Fruit fly (Drosophila melanogaster) whole organism, embryonic: Measurements from ENCODE around the gene SerRS.
A peak's percentile ranks its signal among the peaks of the same experiment; 100 is the strongest.

Experiments used
- B-H2 ChIP-seq: fragments of 200-800 bp; sonication (Bioruptor generic); optimal IDR thresholded peaks from 2 replicates; lab custom pipeline; 2018; ENCODE audit warnings: missing biosample characterization, mild to moderate bottlenecking, missing genetic modification characterization
- CG10462 ChIP-seq: fragments of 200-800 bp; sonication (Bioruptor generic); optimal IDR thresholded peaks from 2 replicates; lab custom pipeline; 2016; ENCODE audit warnings: missing biosample characterization, missing genetic modification characterization
- CG13624 ChIP-seq: fragments of 200-800 bp; sonication (Bioruptor generic); optimal IDR thresholded peaks from 2 replicates; lab custom pipeline; 2016; ENCODE audit warnings: missing biosample characterization, missing genetic modification characterization
- CG13894 ChIP-seq: fragments of 200-800 bp; sonication (Bioruptor generic); optimal IDR thresholded peaks from 3 replicates; lab custom pipeline; 2018; ENCODE audit warnings: missing biosample characterization, mild to moderate bottlenecking, missing genetic modification characterization, moderate library complexity
- CG1647 ChIP-seq: fragments of 200-800 bp; sonication (Bioruptor generic); optimal IDR thresholded peaks from 3 replicates; lab custom pipeline; 2016; ENCODE audit warnings: missing biosample characterization, missing genetic modification characterization
- CG17385 ChIP-seq: fragments of 200-800 bp; sonication (Bioruptor generic); optimal IDR thresholded peaks from 3 replicates; lab custom pipeline; 2018; ENCODE audit warnings: missing biosample characterization, mild to moderate bottlenecking, missing genetic modification characterization
- CG18619 ChIP-seq: fragments of 200-800 bp; sonication (Bioruptor generic); optimal IDR thresholded peaks from 3 replicates; lab custom pipeline; 2017; ENCODE audit warnings: missing biosample characterization, mild to moderate bottlenecking, missing genetic modification characterization
- CG2120 ChIP-seq: fragments of 200-800 bp; sonication (Bioruptor generic); optimal IDR thresholded peaks from 3 replicates; lab custom pipeline; 2016; ENCODE audit warnings: missing biosample characterization, missing genetic modification characterization
- CG3281 ChIP-seq: fragments of 200-800 bp; sonication (Bioruptor generic); optimal IDR thresholded peaks from 3 replicates; lab custom pipeline; 2017; ENCODE audit warnings: missing biosample characterization, mild to moderate bottlenecking, missing genetic modification characterization
- CG42726 ChIP-seq: fragments of 200-800 bp; sonication (Bioruptor generic); IDR thresholded peaks from 2 replicates; pipeline ENCODE4 v1.3.6; 2022; ENCODE audit warnings: missing biosample characterization, missing genetic modification characterization; ENCODE audit not compliant: partially characterized antibody
- CG4854 ChIP-seq: fragments of 200-800 bp; sonication (Bioruptor generic); optimal IDR thresholded peaks from 2 replicates; lab custom pipeline; 2016; ENCODE audit warnings: missing biosample characterization, missing genetic modification characterization, inconsistent platforms
- CG5180 ChIP-seq: fragments of 200-800 bp; sonication (Bioruptor generic); optimal IDR thresholded peaks from 3 replicates; lab custom pipeline; 2017; ENCODE audit warnings: missing biosample characterization, missing genetic modification characterization, mild to moderate bottlenecking, moderate library complexity, missing genetic modification reagents
- CG6854 ChIP-seq: fragments of 200-800 bp; sonication (Bioruptor generic); optimal IDR thresholded peaks from 3 replicates; lab custom pipeline; 2017; ENCODE audit warnings: missing biosample characterization, mild to moderate bottlenecking, missing genetic modification characterization
- CG7271 ChIP-seq: fragments of 200-800 bp; sonication (Bioruptor generic); optimal IDR thresholded peaks from 2 replicates; lab custom pipeline; 2018; ENCODE audit warnings: missing biosample characterization, mild to moderate bottlenecking, missing genetic modification characterization, moderate library complexity
- CG7928 ChIP-seq: fragments of 200-800 bp; sonication (Bioruptor generic); optimal IDR thresholded peaks from 2 replicates; lab custom pipeline; 2017; ENCODE audit warnings: missing biosample characterization, mild to moderate bottlenecking, missing genetic modification characterization
- CG8089 ChIP-seq: fragments of 200-800 bp; sonication (Bioruptor generic); optimal IDR thresholded peaks from 3 replicates; lab custom pipeline; 2016; ENCODE audit warnings: missing biosample characterization, missing genetic modification characterization
- CG8281 ChIP-seq: fragments of 200-800 bp; sonication (Bioruptor generic); optimal IDR thresholded peaks from 2 replicates; lab custom pipeline; 2018; ENCODE audit warnings: missing biosample characterization, mild to moderate bottlenecking, missing genetic modification characterization, moderate library complexity
- CG9932 ChIP-seq: fragments of 200-800 bp; sonication (Bioruptor generic); IDR thresholded peaks from 2 replicates; pipeline ENCODE4 v1.3.6; 2022; ENCODE audit warnings: missing biosample characterization, missing genetic modification characterization
- CoRest ChIP-seq: fragments of 200-800 bp; sonication (Bioruptor generic); optimal IDR thresholded peaks from 3 replicates; lab custom pipeline; 2018; ENCODE audit warnings: missing biosample characterization, mild to moderate bottlenecking, missing genetic modification characterization, moderate library complexity
- Dek ChIP-seq: fragments of 200-800 bp; sonication (Bioruptor generic); optimal IDR thresholded peaks from 3 replicates; lab custom pipeline; 2019; ENCODE audit warnings: missing biosample characterization, mild to moderate bottlenecking, missing genetic modification characterization, moderate library complexity
- Dip3 ChIP-seq: fragments of 200-800 bp; sonication (Bioruptor generic); optimal IDR thresholded peaks from 3 replicates; lab custom pipeline; 2016; ENCODE audit warnings: missing biosample characterization, missing genetic modification characterization
- Dp ChIP-seq: fragments of 200-800 bp; sonication (Bioruptor generic); optimal IDR thresholded peaks from 2 replicates; lab custom pipeline; 2018; ENCODE audit warnings: missing biosample characterization, mild to moderate bottlenecking, missing genetic modification characterization, moderate library complexity
- E2f2 ChIP-seq: fragments of 200-800 bp; sonication (Bioruptor generic); IDR thresholded peaks from 2 replicates; pipeline ENCODE4 v1.3.6; 2022; ENCODE audit warnings: missing biosample characterization, missing genetic modification characterization
- Fer1 ChIP-seq: fragments of 200-800 bp; sonication (Bioruptor generic); optimal IDR thresholded peaks from 2 replicates; lab custom pipeline; 2017; ENCODE audit warnings: missing biosample characterization, mild to moderate bottlenecking, missing genetic modification characterization
- GATAe ChIP-seq: fragments of 200-800 bp; sonication (Bioruptor generic); conservative IDR thresholded peaks from 2 replicates; pipeline ENCODE4 v1.3.6; 2022; ENCODE audit warnings: missing biosample characterization, missing genetic modification characterization
- Hr3 ChIP-seq: fragments of 200-800 bp; sonication (Bioruptor generic); optimal IDR thresholded peaks from 3 replicates; lab custom pipeline; 2016; ENCODE audit warnings: missing biosample characterization, missing genetic modification characterization
- Mad ChIP-seq: fragments of 200-800 bp; sonication (Bioruptor generic); optimal IDR thresholded peaks from 2 replicates; lab custom pipeline; 2016; ENCODE audit warnings: missing biosample characterization, missing genetic modification characterization
- Nf-YB ChIP-seq: fragments of 200-800 bp; sonication (Bioruptor generic); optimal IDR thresholded peaks from 3 replicates; lab custom pipeline; 2019; ENCODE audit warnings: missing biosample characterization, mild to moderate bottlenecking, missing genetic modification characterization, moderate library complexity
- Sox102F ChIP-seq: fragments of 200-800 bp; sonication (Bioruptor generic); optimal IDR thresholded peaks from 2 replicates; lab custom pipeline; 2018; ENCODE audit warnings: missing biosample characterization, mild to moderate bottlenecking, missing genetic modification characterization, moderate library complexity
- al ChIP-seq: fragments of 200-800 bp; sonication (Bioruptor generic); IDR thresholded peaks from 2 replicates; pipeline ENCODE4 v1.3.6; 2022; ENCODE audit warnings: missing biosample characterization, missing genetic modification characterization
- amos ChIP-seq: fragments of 200-800 bp; sonication (Bioruptor generic); IDR thresholded peaks from 2 replicates; pipeline ENCODE4 v1.3.6; 2022; ENCODE audit warnings: missing biosample characterization, missing genetic modification characterization; ENCODE audit not compliant: partially characterized antibody
- bowl ChIP-seq: fragments of 200-800 bp; sonication (Bioruptor generic); IDR thresholded peaks from 2 replicates; pipeline ENCODE4 v1.3.6; 2022; ENCODE audit warnings: missing biosample characterization, missing genetic modification characterization
- dm ChIP-seq: fragments of 200-800 bp; sonication (Bioruptor generic); optimal IDR thresholded peaks from 3 replicates; lab custom pipeline; 2016; ENCODE audit warnings: missing biosample characterization, missing genetic modification characterization
- dpn ChIP-seq, 2 experiments: fragments of 200-800 bp; sonication (Bioruptor generic); optimal IDR thresholded peaks; 3 replicates each; lab custom pipeline; 2016; ENCODE audit warnings: missing biosample characterization in 2 of 2, missing genetic modification characterization in 2 of 2
- emc ChIP-seq: fragments of 200-800 bp; sonication (Bioruptor generic); optimal IDR thresholded peaks from 2 replicates; lab custom pipeline; 2016; ENCODE audit warnings: missing biosample characterization, missing genetic modification characterization
- grn ChIP-seq: fragments of 200-800 bp; sonication (Bioruptor generic); optimal IDR thresholded peaks from 3 replicates; lab custom pipeline; 2017; ENCODE audit warnings: missing biosample characterization, missing genetic modification characterization
- hkb ChIP-seq, 2 experiments: fragments of 200-800 bp in 1 of 2; fragments of >200 bp in 1 of 2; sonication (Bioruptor generic) in 1 of 2; IDR thresholded peaks in 1 of 2; optimal IDR thresholded peaks in 1 of 2; 2 replicates each; pipeline versions ENCODE4 v1.3.6 to Lab custom; 2017 to 2022; ENCODE audit warnings: missing biosample characterization in 1 of 2, missing genetic modification characterization in 1 of 2
- kni ChIP-seq: fragments of 200-800 bp; sonication (Bioruptor generic); optimal IDR thresholded peaks from 3 replicates; lab custom pipeline; 2017; ENCODE audit warnings: mild to moderate bottlenecking, missing biosample characterization, missing genetic modification reagents, missing genetic modification characterization
- maf-S ChIP-seq: fragments of 200-800 bp; sonication (Bioruptor generic); optimal IDR thresholded peaks from 2 replicates; lab custom pipeline; 2016; ENCODE audit warnings: missing biosample characterization, missing genetic modification characterization
- org-1 ChIP-seq: fragments of 200-800 bp; sonication (Bioruptor generic); optimal IDR thresholded peaks from 2 replicates; lab custom pipeline; 2017; ENCODE audit warnings: missing biosample characterization, missing genetic modification characterization
- p53 ChIP-seq: fragments of 200-800 bp; sonication (Bioruptor generic); optimal IDR thresholded peaks from 2 replicates; lab custom pipeline; 2016; ENCODE audit warnings: missing biosample characterization, missing genetic modification characterization
- repo ChIP-seq: fragments of 200-800 bp; sonication (Bioruptor generic); optimal IDR thresholded peaks from 2 replicates; lab custom pipeline; 2016; ENCODE audit warnings: missing biosample characterization, missing genetic modification characterization
- sd ChIP-seq: fragments of 200-800 bp; sonication (Bioruptor generic); optimal IDR thresholded peaks from 3 replicates; lab custom pipeline; 2018; ENCODE audit warnings: missing biosample characterization, mild to moderate bottlenecking, missing genetic modification characterization, moderate library complexity
- shn ChIP-seq: fragments of 200-800 bp; sonication (Bioruptor generic); optimal IDR thresholded peaks from 3 replicates; lab custom pipeline; 2016; ENCODE audit warnings: missing biosample characterization, missing genetic modification characterization
- sisA ChIP-seq: fragments of 200-800 bp; sonication (Bioruptor generic); IDR thresholded peaks from 2 replicates; pipeline ENCODE4 v1.3.6; 2022; ENCODE audit warnings: missing biosample characterization, missing genetic modification characterization
- sr ChIP-seq: fragments of 200-800 bp; sonication (Bioruptor generic); IDR thresholded peaks from 3 replicates; pipeline ENCODE4 v1.3.6; 2022; ENCODE audit warnings: missing biosample characterization, missing genetic modification characterization
- tll ChIP-seq, 2 experiments: fragments of 200-800 bp in 1 of 2; fragments of >200 bp in 1 of 2; sonication (Bioruptor generic) in 1 of 2; optimal IDR thresholded peaks; 2 replicates each; lab custom pipeline; 2017 to 2019; ENCODE audit warnings: missing biosample characterization in 2 of 2, missing genetic modification characterization in 2 of 2, mild to moderate bottlenecking in 1 of 2, moderate library complexity in 1 of 2
- trh ChIP-seq: fragments of 200-800 bp; sonication (Bioruptor generic); optimal IDR thresholded peaks from 2 replicates; lab custom pipeline; 2016; ENCODE audit warnings: missing biosample characterization, missing genetic modification characterization
- ttk ChIP-seq: fragments of 200-800 bp; sonication (Bioruptor generic); IDR thresholded peaks from 2 replicates; pipeline ENCODE4 v2.1.2; 2022; ENCODE audit warnings: missing biosample characterization, missing genetic modification characterization

SerRS gene

dm6 chr2L:3057951-3058771 is 21.0 kb upstream of the SerRS start (continued):
- no peak for TF ChIP-seq CG3281 (GFP tag; lab: Kevin White, UChicago)
- no peak for TF ChIP-seq CG4854
- TF ChIP-seq CG5180 (GFP tag; lab: Kevin White, UChicago), result peak; percentile 15
- no peak for TF ChIP-seq shn (GFP tag; lab: Kevin White, UChicago)
- TF ChIP-seq al, result no peak
- TF ChIP-seq Dp (GFP tag; lab: Kevin White, UChicago), result no peak
- no peak for TF ChIP-seq hkb (optimal IDR thresholded peaks at IDR 0.05; lab: Kevin White, UChicago)
- TF ChIP-seq hkb (GFP tag; IDR thresholded peaks at IDR 0.05; lab: Robert Waterston, UW), result no peak
- TF ChIP-seq sr (GFP tag; lab: Robert Waterston, UW), result no peak
- no peak; the same call in 1 of the 2 replicates for TF ChIP-seq amos (GFP tag; lab: Robert Waterston, UW)
- TF ChIP-seq GATAe (GFP tag; lab: Robert Waterston, UW), result peak; percentile 71
- peak; percentile 28 for TF ChIP-seq Fer1
- TF ChIP-seq CG8281 (tag; lab: Kevin White, UChicago), result no peak
- TF ChIP-seq CG9932, result 0 out of 2 replicates have a peak, but pooled peaks have one; percentile 22
- peak; percentile 75 for TF ChIP-seq sd
- TF ChIP-seq CG18619, result no peak
- no peak for TF ChIP-seq Sox102F (GFP tag; lab: Kevin White, UChicago)
- no peak for TF ChIP-seq CG1647 (GFP tag; lab: Kevin White, UChicago)
- TF ChIP-seq Mad, result no peak
- no peak for TF ChIP-seq CG13894 (tag; lab: Kevin White, UChicago)
- no peak for TF ChIP-seq sisA
- peak; percentile 58 for TF ChIP-seq kni
- TF ChIP-seq emc (GFP tag; lab: Kevin White, UChicago), result no peak
- TF ChIP-seq CG7928 (GFP tag; lab: Kevin White, UChicago), result no peak
- no peak for TF ChIP-seq repo
- no peak for TF ChIP-seq CoRest (tag; lab: Kevin White, UChicago)
- peak; percentile 99 for TF ChIP-seq grn (GFP tag; lab: Kevin White, UChicago)
- no peak for TF ChIP-seq B-H2 (GFP tag; lab: Kevin White, UChicago)
- TF ChIP-seq trh (GFP tag; lab: Kevin White, UChicago), result no peak
- no peak for TF ChIP-seq CG7271
- no peak for TF ChIP-seq CG2120
- TF ChIP-seq CG10462 (GFP tag; lab: Kevin White, UChicago), result no peak
- no peak for TF ChIP-seq CG13624 (GFP tag; lab: Kevin White, UChicago)
- no peak for TF ChIP-seq CG17385
- no peak for TF ChIP-seq dm (GFP tag; lab: Kevin White, UChicago)
- no peak for TF ChIP-seq bowl
- no peak for TF ChIP-seq Hr3 (GFP tag; lab: Kevin White, UChicago)
- TF ChIP-seq Dip3, result no peak
- TF ChIP-seq CG42726 (GFP tag; lab: Robert Waterston, UW), result no peak
- TF ChIP-seq CG6854, result no peak
- peak; percentile 16 for TF ChIP-seq Dek
- TF ChIP-seq E2f2 (GFP tag; lab: Robert Waterston, UW), result no peak
- no peak for TF ChIP-seq dpn (GFP tag; optimal IDR thresholded peaks at IDR 0.05; lab: Kevin White, UChicago)
- no peak for TF ChIP-seq tll (GFP tag; optimal IDR thresholded peaks at IDR 0.05; lab: Kevin White, UChicago)
- no peak for TF ChIP-seq CG8089 (GFP tag; lab: Kevin White, UChicago)
- TF ChIP-seq org-1 (GFP tag; lab: Kevin White, UChicago), result peak; percentile 2
- no peak for TF ChIP-seq Nf-YB (GFP tag; lab: Kevin White, UChicago)
- no peak for TF ChIP-seq ttk (GFP tag; lab: Robert Waterston, UW)
- no peak for TF ChIP-seq maf-S (GFP tag; lab: Kevin White, UChicago)
- no peak for TF ChIP-seq p53 (GFP tag; lab: Kevin White, UChicago)
